Fruit fly (Drosophila melanogaster): ENCODE measurements around the gene Sec15.

Gene Sec15

dm6 chr3R:21102477-21102876 is 5.3 kb downstream of the Sec15 start:
- TF ChIP-seq fd96Ca (GFP tag; IDR thresholded peaks at IDR 0.05) (no peak), CG8301 (tag; optimal IDR thresholded peaks at IDR 0.05) (no peak), Pif1B (GFP tag; optimal IDR thresholded peaks at IDR 0.05) (no peak), Ets98B (GFP tag; IDR thresholded peaks at IDR 0.05) (no peak)

DNA sequence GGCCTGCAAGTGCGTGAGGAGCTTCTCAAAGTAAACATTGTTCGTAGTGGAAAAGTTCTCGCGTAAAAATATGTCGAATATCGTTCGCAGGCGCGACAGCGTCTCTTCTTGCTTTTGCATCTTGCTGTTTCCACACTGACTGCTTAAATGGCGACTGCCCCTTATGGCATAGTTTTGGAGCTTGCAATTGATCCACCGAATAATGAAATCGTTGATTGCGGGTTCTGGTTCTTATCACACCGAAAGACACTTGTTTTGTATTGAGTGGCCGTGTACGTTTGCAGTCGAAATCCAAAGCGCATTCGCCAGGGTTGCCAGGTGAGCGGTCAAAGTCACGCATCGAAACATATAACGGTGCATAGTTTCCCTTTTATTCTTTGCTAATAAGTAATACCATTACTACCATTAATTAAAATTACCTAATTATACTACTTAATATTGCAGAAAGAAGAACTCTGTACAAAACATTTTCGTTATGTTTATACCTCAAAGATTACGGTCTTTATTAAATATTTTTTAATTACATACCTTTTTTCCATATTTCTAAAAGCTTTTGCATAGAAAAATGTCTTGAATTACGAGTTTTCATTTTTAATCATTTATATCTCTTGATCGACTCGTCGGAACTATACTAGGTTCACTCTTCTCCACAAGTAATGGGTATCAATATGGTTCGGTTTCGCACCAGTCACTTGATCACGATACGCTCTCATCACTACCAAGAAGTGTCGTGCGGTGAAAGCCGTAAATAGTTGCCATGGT is 6.1 kb downstream of the Sec15 start, which contains the start of the genes CG7044 and Tbc1d22:
Gene CG7044, minus strand, starts transcription at position 266 of the 762 bp plus-strand sequence.
Gene Tbc1d22, plus strand, starts transcription at position 747 of the 762 bp plus-strand sequence.
- peak; percentile 21 for TF ChIP-seq Snoo (tag; optimal IDR thresholded peaks at IDR 0.05)
- peak; percentile 26 for TF ChIP-seq CG9948 (tag; optimal IDR thresholded peaks at IDR 0.05)
- 0 out of 3 replicates have a peak, but pooled peaks have one; percentile 12 for TF ChIP-seq CG4496 (GFP tag; IDR thresholded peaks at IDR 0.05)
- peak; percentile 31 for TF ChIP-seq CG34367 (tag; optimal IDR thresholded peaks at IDR 0.05)
- no peak for TF ChIP-seq D1 (tag; optimal IDR thresholded peaks at IDR 0.05)
- TF ChIP-seq CG15710 (tag; optimal IDR thresholded peaks at IDR 0.05) = peak; percentile 43
- TF ChIP-seq Pif1A (GFP tag; optimal IDR thresholded peaks at IDR 0.05) = no peak

DNA sequence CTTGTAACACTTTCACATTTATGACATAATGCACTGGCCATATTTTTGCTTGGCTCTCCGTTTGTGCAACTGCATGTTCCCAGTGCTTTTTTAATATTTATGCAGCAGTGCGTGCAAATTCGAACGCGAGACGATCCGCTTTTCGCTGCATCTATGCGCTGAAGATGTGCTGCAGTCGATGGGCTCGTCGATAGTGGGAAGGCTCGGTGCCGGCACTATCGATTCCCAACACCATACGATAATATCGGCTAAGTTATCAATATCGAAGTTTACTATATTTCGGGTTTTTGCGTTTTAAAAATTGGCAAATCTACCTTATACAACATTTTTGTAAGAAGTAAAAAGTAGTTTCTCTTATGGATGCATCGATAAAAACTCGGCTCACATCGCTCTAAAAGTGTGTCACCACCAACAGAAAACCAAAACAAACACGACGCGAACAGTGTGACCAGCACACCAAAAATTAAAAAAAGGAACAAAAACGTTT is 10.1 kb downstream of the Sec15 start, which contains the start of gene RhoGAP93B:
Gene RhoGAP93B, minus strand, starts transcription at position 197 of the 487 bp plus-strand sequence.
- TF ChIP-seq rn (GFP tag; IDR thresholded peaks at IDR 0.05) (peak; percentile 80), CG32121 (GFP tag; IDR thresholded peaks at IDR 0.05) (peak; percentile 88), CG34367 (tag; optimal IDR thresholded peaks at IDR 0.05) (peak; percentile 64), CG10348 (GFP tag; IDR thresholded peaks at IDR 0.05) (peak; percentile 87), CG8159 (tag; optimal IDR thresholded peaks at IDR 0.05) (peak; percentile 75), CG9948 (tag; optimal IDR thresholded peaks at IDR 0.05) (peak; percentile 63), Pif1B (GFP tag; optimal IDR thresholded peaks at IDR 0.05) (no peak), EcR (GFP tag; optimal IDR thresholded peaks at IDR 0.05) (peak; percentile 10), CG13204 (GFP tag; optimal IDR thresholded peaks at IDR 0.05) (no peak), Pif1A (GFP tag; optimal IDR thresholded peaks at IDR 0.05) (no peak), CG15710 (tag; optimal IDR thresholded peaks at IDR 0.05) (peak; percentile 76), CG8301 (tag; optimal IDR thresholded peaks at IDR 0.05) (no peak), CG12605 (GFP tag; IDR thresholded peaks at IDR 0.05) (peak; percentile 60), Ets98B (GFP tag; IDR thresholded peaks at IDR 0.05) (peak; percentile 90), CG4496 (GFP tag; IDR thresholded peaks at IDR 0.05) (peak; percentile 83; the same call in 2 of the 3 replicates), CG17806 (tag; optimal IDR thresholded peaks at IDR 0.05) (peak; percentile 69), Snoo (tag; optimal IDR thresholded peaks at IDR 0.05) (peak; percentile 70), CG14655 (GFP tag; optimal IDR thresholded peaks at IDR 0.05) (no peak), D1 (tag; optimal IDR thresholded peaks at IDR 0.05) (no peak), gl (tag; optimal IDR thresholded peaks at IDR 0.05) (peak; percentile 47), fd96Ca (GFP tag; IDR thresholded peaks at IDR 0.05) (peak; percentile 95)

- TF ChIP-seq CG15710 (tag; optimal IDR thresholded peaks at IDR 0.05) (no peak), Pif1B (GFP tag; optimal IDR thresholded peaks at IDR 0.05) (no peak), CG8159 (tag; optimal IDR thresholded peaks at IDR 0.05) (no peak), CG13204 (GFP tag; optimal IDR thresholded peaks at IDR 0.05) (no peak), D1 (tag; optimal IDR thresholded peaks at IDR 0.05) (no peak), EcR (GFP tag; optimal IDR thresholded peaks at IDR 0.05) (no peak), Pif1A (GFP tag; optimal IDR thresholded peaks at IDR 0.05) (no peak), CG10348 (GFP tag; IDR thresholded peaks at IDR 0.05) (no peak), CG12605 (GFP tag; IDR thresholded peaks at IDR 0.05) (no peak), gl (tag; optimal IDR thresholded peaks at IDR 0.05) (no peak)
Measured at dm6 chr3R:21097160-21097559, 10.6 kb downstream of the Sec15 start.

- TF ChIP-seq gl (tag; optimal IDR thresholded peaks at IDR 0.05) = no peak
- TF ChIP-seq CG13204 (GFP tag; optimal IDR thresholded peaks at IDR 0.05) = no peak
- TF ChIP-seq fd96Ca (GFP tag; IDR thresholded peaks at IDR 0.05) = peak; percentile 36; the same call in 2 of the 3 replicates
- TF ChIP-seq Ets98B (GFP tag; IDR thresholded peaks at IDR 0.05) = peak; percentile 10; the same call in 1 of the 2 replicates
- TF ChIP-seq CG4496 (GFP tag; IDR thresholded peaks at IDR 0.05) = no peak
Measured at dm6 chr3R:21096532-21097143, 11.1 kb downstream of the Sec15 start.

- TF ChIP-seq CG34367 (tag; optimal IDR thresholded peaks at IDR 0.05) = no peak
- no peak for TF ChIP-seq gl (tag; optimal IDR thresholded peaks at IDR 0.05)
- TF ChIP-seq Pif1A (GFP tag; optimal IDR thresholded peaks at IDR 0.05) = no peak
- TF ChIP-seq Pif1B (GFP tag; optimal IDR thresholded peaks at IDR 0.05) = no peak
- TF ChIP-seq EcR (GFP tag; optimal IDR thresholded peaks at IDR 0.05) = no peak
- no peak for TF ChIP-seq CG4496 (GFP tag; IDR thresholded peaks at IDR 0.05)
- no peak for TF ChIP-seq CG13204 (GFP tag; optimal IDR thresholded peaks at IDR 0.05)
- no peak for TF ChIP-seq CG17806 (tag; optimal IDR thresholded peaks at IDR 0.05)
- no peak for TF ChIP-seq CG8159 (tag; optimal IDR thresholded peaks at IDR 0.05)
- no peak for TF ChIP-seq CG15710 (tag; optimal IDR thresholded peaks at IDR 0.05)
- no peak for TF ChIP-seq CG9948 (tag; optimal IDR thresholded peaks at IDR 0.05)
- TF ChIP-seq CG14655 (GFP tag; optimal IDR thresholded peaks at IDR 0.05) = no peak
- no peak for TF ChIP-seq CG12605 (GFP tag; IDR thresholded peaks at IDR 0.05)
Measured at dm6 chr3R:21094292-21094691, 13.5 kb downstream of the Sec15 start.

All from whole organism, pupa.